Fruit fly (Drosophila melanogaster) whole organism, pupa: ENCODE measurements around the gene rgn.

Experiments
- CG4496 ChIP-seq: fragments of 200-800 bp; sonication (Bioruptor generic); IDR thresholded peaks from 3 replicates; pipeline ENCODE4 v1.3.6; 2022; ENCODE audit warnings: missing biosample characterization, missing genetic modification characterization
- Pif1A ChIP-seq: fragments of 200-800 bp; sonication (Bioruptor generic); optimal IDR thresholded peaks from 3 replicates; lab custom pipeline; 2016; ENCODE audit warnings: missing biosample characterization, missing genetic modification characterization

DNA sequence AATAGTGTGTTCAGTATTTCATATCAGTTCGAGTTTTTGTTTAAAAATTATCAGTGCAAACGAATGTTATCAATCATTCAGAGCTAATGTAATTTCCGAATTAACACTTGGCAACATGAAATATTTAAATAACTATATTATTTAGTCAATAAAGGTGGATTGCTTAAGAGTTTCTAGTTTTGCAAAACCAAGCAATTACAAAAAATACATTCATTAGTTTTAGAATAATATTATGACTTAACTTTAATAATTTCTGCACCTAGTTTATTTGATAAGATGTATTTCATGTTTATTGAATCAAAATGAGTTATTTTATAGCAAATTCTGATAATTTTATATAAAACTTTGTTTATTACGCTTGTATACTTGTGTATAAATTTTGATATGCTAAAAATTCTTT lies 1.1 kb downstream of the rgn start:
- TF ChIP-seq Pif1A (GFP tag; lab: Kevin White, UChicago) (no peak), CG4496 (no peak)
